Fruit fly (Drosophila melanogaster) whole organism, embryonic: Measurements from ENCODE around the gene mof.

Experiments
- ATbp ChIP-seq: fragments of 200-800 bp; sonication (Bioruptor generic); optimal IDR thresholded peaks from 2 replicates; lab custom pipeline; 2017; ENCODE audit warnings: missing biosample characterization, mild to moderate bottlenecking, missing genetic modification characterization, missing genetic modification reagents
- Blimp-1 ChIP-seq: fragments of 200-800 bp; sonication (Bioruptor generic); optimal IDR thresholded peaks from 3 replicates; lab custom pipeline; 2018; ENCODE audit warnings: missing biosample characterization, missing genetic modification characterization, mild to moderate bottlenecking, moderate library complexity, missing genetic modification reagents
- CG10959 ChIP-seq: fragments of 200-800 bp; sonication (Bioruptor generic); IDR thresholded peaks from 2 replicates; pipeline ENCODE4 v1.3.6; 2022; ENCODE audit warnings: missing biosample characterization, missing genetic modification characterization
- CG11504 ChIP-seq: fragments of 200-800 bp; sonication (Bioruptor generic); optimal IDR thresholded peaks from 3 replicates; lab custom pipeline; 2019; ENCODE audit warnings: missing biosample characterization, mild to moderate bottlenecking, missing genetic modification characterization, moderate library complexity
- CG12104 ChIP-seq: fragments of 200-800 bp; sonication (Bioruptor generic); optimal IDR thresholded peaks from 3 replicates; lab custom pipeline; 2016; ENCODE audit warnings: missing biosample characterization, missing genetic modification characterization
- CG12219 ChIP-seq: fragments of 200-800 bp; sonication (Bioruptor generic); optimal IDR thresholded peaks from 3 replicates; lab custom pipeline; 2018; ENCODE audit warnings: missing biosample characterization, mild to moderate bottlenecking, missing genetic modification characterization
- CG12659 ChIP-seq: fragments of 200-800 bp; sonication (Bioruptor generic); optimal IDR thresholded peaks from 3 replicates; lab custom pipeline; 2017; ENCODE audit warnings: mild to moderate bottlenecking, missing biosample characterization, missing genetic modification reagents, missing genetic modification characterization
- CG12769 ChIP-seq: fragments of 200-800 bp; sonication (Bioruptor generic); optimal IDR thresholded peaks from 2 replicates; lab custom pipeline; 2019; ENCODE audit warnings: missing biosample characterization, mild to moderate bottlenecking, missing genetic modification characterization, moderate library complexity
- CG13624 ChIP-seq: fragments of 200-800 bp; sonication (Bioruptor generic); optimal IDR thresholded peaks from 2 replicates; lab custom pipeline; 2016; ENCODE audit warnings: missing biosample characterization, missing genetic modification characterization
- CG1603 ChIP-seq: fragments of 200-800 bp; sonication (Bioruptor generic); optimal IDR thresholded peaks from 2 replicates; lab custom pipeline; 2019; ENCODE audit warnings: missing biosample characterization, mild to moderate bottlenecking, missing genetic modification characterization, moderate library complexity
- CG1832 ChIP-seq: fragments of 200-800 bp; sonication (Bioruptor generic); optimal IDR thresholded peaks from 2 replicates; lab custom pipeline; 2017; ENCODE audit warnings: missing biosample characterization, mild to moderate bottlenecking, missing genetic modification characterization, inconsistent platforms
- CG2116 ChIP-seq: fragments of 200-800 bp; sonication (Bioruptor generic); optimal IDR thresholded peaks from 3 replicates; lab custom pipeline; 2018; ENCODE audit warnings: missing biosample characterization, mild to moderate bottlenecking, missing genetic modification characterization
- CG2120 ChIP-seq: fragments of 200-800 bp; sonication (Bioruptor generic); optimal IDR thresholded peaks from 3 replicates; lab custom pipeline; 2016; ENCODE audit warnings: missing biosample characterization, missing genetic modification characterization
- CG2875 ChIP-seq: fragments of 200-800 bp; sonication (Bioruptor generic); optimal IDR thresholded peaks from 2 replicates; lab custom pipeline; 2017; ENCODE audit warnings: missing biosample characterization, mild to moderate bottlenecking, missing genetic modification characterization, missing genetic modification reagents
- CG32532 ChIP-seq: fragments of 200-800 bp; sonication (Bioruptor generic); IDR thresholded peaks from 2 replicates; pipeline ENCODE4 v1.3.6; 2022; ENCODE audit warnings: missing biosample characterization, missing genetic modification characterization
- CG33213 ChIP-seq: fragments of 200-800 bp; sonication (Bioruptor generic); optimal IDR thresholded peaks from 3 replicates; lab custom pipeline; 2016; ENCODE audit warnings: missing biosample characterization, missing genetic modification characterization
- CG34224 ChIP-seq: fragments of 200-800 bp; sonication (Bioruptor generic); IDR thresholded peaks from 3 replicates; pipeline ENCODE4 v1.3.6; 2022; ENCODE audit warnings: missing biosample characterization, missing genetic modification characterization; ENCODE audit not compliant: partially characterized antibody
- CG7372 ChIP-seq: fragments of 200-800 bp; sonication (Bioruptor generic); IDR thresholded peaks from 2 replicates; pipeline ENCODE4 v1.3.6; 2022; ENCODE audit warnings: missing biosample characterization, missing genetic modification characterization
- CG7786 ChIP-seq: fragments of 200-800 bp; sonication (Bioruptor generic); optimal IDR thresholded peaks from 2 replicates; lab custom pipeline; 2016; ENCODE audit warnings: missing biosample characterization, missing genetic modification characterization
- CG7839 ChIP-seq: fragments of 200-800 bp; sonication (Bioruptor generic); optimal IDR thresholded peaks from 3 replicates; lab custom pipeline; 2018; ENCODE audit warnings: missing biosample characterization, mild to moderate bottlenecking, missing genetic modification characterization, moderate library complexity
- CG9727 ChIP-seq: fragments of 200-800 bp; sonication (Bioruptor generic); optimal IDR thresholded peaks from 3 replicates; lab custom pipeline; 2017; ENCODE audit warnings: missing biosample characterization, mild to moderate bottlenecking, missing genetic modification characterization
- CG9876 ChIP-seq: fragments of 200-800 bp; sonication (Bioruptor generic); optimal IDR thresholded peaks from 2 replicates; lab custom pipeline; 2016; ENCODE audit warnings: missing biosample characterization, missing genetic modification characterization
- CoRest ChIP-seq: fragments of 200-800 bp; sonication (Bioruptor generic); optimal IDR thresholded peaks from 3 replicates; lab custom pipeline; 2018; ENCODE audit warnings: missing biosample characterization, mild to moderate bottlenecking, missing genetic modification characterization, moderate library complexity
- Doc3 ChIP-seq: fragments of 200-800 bp; sonication (Bioruptor generic); IDR thresholded peaks from 3 replicates; pipeline ENCODE4 v1.3.6; 2022; ENCODE audit warnings: missing biosample characterization, missing genetic modification characterization; ENCODE audit not compliant: partially characterized antibody
- ERR ChIP-seq: fragments of 200-800 bp; sonication (Bioruptor generic); optimal IDR thresholded peaks from 2 replicates; lab custom pipeline; 2016; ENCODE audit warnings: missing biosample characterization, missing genetic modification characterization
- Hr78 ChIP-seq, 2 experiments: fragments of 200-800 bp in 1 of 2; fragments of >200 bp in 1 of 2; sonication (Bioruptor generic) in 1 of 2; optimal IDR thresholded peaks; 2 replicates each; lab custom pipeline; 2017 to 2019; ENCODE audit warnings: missing biosample characterization in 2 of 2, missing genetic modification characterization in 2 of 2, mild to moderate bottlenecking in 1 of 2, moderate library complexity in 1 of 2
- Max ChIP-seq: fragments of 200-800 bp; sonication (Bioruptor generic); optimal IDR thresholded peaks from 2 replicates; lab custom pipeline; 2016; ENCODE audit warnings: missing biosample characterization, mild to moderate bottlenecking, missing genetic modification characterization
- Oli ChIP-seq: fragments of 200-800 bp; sonication (Bioruptor generic); optimal IDR thresholded peaks from 2 replicates; lab custom pipeline; 2018; ENCODE audit warnings: missing biosample characterization, mild to moderate bottlenecking, missing genetic modification characterization, moderate library complexity
- br ChIP-seq: fragments of >200 bp; optimal IDR thresholded peaks from 2 replicates; lab custom pipeline; 2017
- dm ChIP-seq: fragments of 200-800 bp; sonication (Bioruptor generic); optimal IDR thresholded peaks from 3 replicates; lab custom pipeline; 2016; ENCODE audit warnings: missing biosample characterization, missing genetic modification characterization
- dysf ChIP-seq: fragments of 200-800 bp; sonication (Bioruptor generic); IDR thresholded peaks from 3 replicates; pipeline ENCODE4 v1.3.6; 2022; ENCODE audit warnings: missing biosample characterization, missing genetic modification characterization
- eve ChIP-seq, 2 experiments: fragments of >200 bp; optimal IDR thresholded peaks; 2 replicates each; lab custom pipeline; 2017; ENCODE audit warnings: missing biosample characterization in 2 of 2, missing genetic modification characterization in 2 of 2
- grn ChIP-seq: fragments of 200-800 bp; sonication (Bioruptor generic); optimal IDR thresholded peaks from 3 replicates; lab custom pipeline; 2017; ENCODE audit warnings: missing biosample characterization, missing genetic modification characterization
- gt ChIP-seq: fragments of 200-800 bp; sonication (Bioruptor generic); IDR thresholded peaks from 2 replicates; pipeline ENCODE4 v1.3.6; 2022; ENCODE audit warnings: missing biosample characterization, missing genetic modification characterization
- lmd ChIP-seq: fragments of 200-800 bp; sonication (Bioruptor generic); IDR thresholded peaks from 2 replicates; pipeline ENCODE4 v1.3.6; 2022; ENCODE audit warnings: missing biosample characterization, missing genetic modification characterization
- lola ChIP-seq, 3 experiments: fragments of >200 bp in 2 of 3; fragments of 200-800 bp in 1 of 3; sonication (Bioruptor generic) in 1 of 3; optimal IDR thresholded peaks; 2 replicates each; lab custom pipeline; 2017 to 2019; ENCODE audit warnings: missing biosample characterization in 3 of 3, missing genetic modification characterization in 3 of 3, mild to moderate bottlenecking in 1 of 3, moderate library complexity in 1 of 3
- mirr ChIP-seq: fragments of 200-800 bp; sonication (Bioruptor generic); optimal IDR thresholded peaks from 3 replicates; lab custom pipeline; 2018; ENCODE audit warnings: missing biosample characterization, mild to moderate bottlenecking, missing genetic modification characterization
- nmo ChIP-seq: fragments of 200-800 bp; sonication (Bioruptor generic); optimal IDR thresholded peaks from 2 replicates; lab custom pipeline; 2018; ENCODE audit warnings: missing biosample characterization, mild to moderate bottlenecking, missing genetic modification characterization, moderate library complexity
- onecut ChIP-seq: fragments of 200-800 bp; sonication (Bioruptor generic); IDR thresholded peaks from 2 replicates; pipeline ENCODE4 v1.3.6; 2022; ENCODE audit warnings: missing biosample characterization, missing genetic modification characterization
- otp ChIP-seq: fragments of 200-800 bp; sonication (Bioruptor generic); IDR thresholded peaks from 3 replicates; pipeline ENCODE4, ENCODE4 v1.3.6; 2022; ENCODE audit warnings: missing biosample characterization, missing genetic modification characterization
- phol ChIP-seq: fragments of 200-800 bp; sonication (Bioruptor generic); optimal IDR thresholded peaks from 3 replicates; lab custom pipeline; 2018; ENCODE audit warnings: missing biosample characterization, mild to moderate bottlenecking, missing genetic modification characterization, moderate library complexity
- rib ChIP-seq: fragments of 200-800 bp; sonication (Bioruptor generic); IDR thresholded peaks from 2 replicates; pipeline ENCODE4 v1.3.6; 2022; ENCODE audit warnings: missing biosample characterization, missing genetic modification characterization
- row ChIP-seq: fragments of 200-800 bp; sonication (Bioruptor generic); IDR thresholded peaks from 3 replicates; pipeline ENCODE4 v1.3.6; 2022; ENCODE audit warnings: missing biosample characterization, missing genetic modification characterization
- sd ChIP-seq: fragments of 200-800 bp; sonication (Bioruptor generic); optimal IDR thresholded peaks from 3 replicates; lab custom pipeline; 2018; ENCODE audit warnings: missing biosample characterization, mild to moderate bottlenecking, missing genetic modification characterization, moderate library complexity
- sens ChIP-seq: fragments of 200-800 bp; sonication (Bioruptor generic); peaks from one replicate; lab custom pipeline; 2016; ENCODE audit warnings: missing biosample characterization, missing genetic modification characterization
- seq ChIP-seq: fragments of 200-800 bp; sonication (Bioruptor generic); IDR thresholded peaks from 2 replicates; pipeline ENCODE4 v1.3.6; 2022; ENCODE audit warnings: missing biosample characterization, missing genetic modification characterization
- sr ChIP-seq: fragments of 200-800 bp; sonication (Bioruptor generic); IDR thresholded peaks from 3 replicates; pipeline ENCODE4 v1.3.6; 2022; ENCODE audit warnings: missing biosample characterization, missing genetic modification characterization
- tio ChIP-seq: fragments of 200-800 bp; sonication (Bioruptor generic); optimal IDR thresholded peaks from 2 replicates; lab custom pipeline; 2017; ENCODE audit warnings: missing biosample characterization, missing genetic modification characterization, inconsistent platforms
- unc-4 ChIP-seq: fragments of 200-800 bp; sonication (Bioruptor generic); IDR thresholded peaks from 2 replicates; pipeline ENCODE4 v1.3.6; 2022; ENCODE audit warnings: missing biosample characterization, missing genetic modification characterization; ENCODE audit not compliant: partially characterized antibody
- unpg ChIP-seq: fragments of 200-800 bp; sonication (Bioruptor generic); optimal IDR thresholded peaks from 3 replicates; lab custom pipeline; 2018; ENCODE audit warnings: missing biosample characterization, mild to moderate bottlenecking, missing genetic modification characterization, moderate library complexity
- zfh2 ChIP-seq: fragments of 200-800 bp; sonication (Bioruptor generic); optimal IDR thresholded peaks from 2 replicates; lab custom pipeline; 2016; ENCODE audit warnings: missing biosample characterization, missing genetic modification characterization

mof gene

DNA sequence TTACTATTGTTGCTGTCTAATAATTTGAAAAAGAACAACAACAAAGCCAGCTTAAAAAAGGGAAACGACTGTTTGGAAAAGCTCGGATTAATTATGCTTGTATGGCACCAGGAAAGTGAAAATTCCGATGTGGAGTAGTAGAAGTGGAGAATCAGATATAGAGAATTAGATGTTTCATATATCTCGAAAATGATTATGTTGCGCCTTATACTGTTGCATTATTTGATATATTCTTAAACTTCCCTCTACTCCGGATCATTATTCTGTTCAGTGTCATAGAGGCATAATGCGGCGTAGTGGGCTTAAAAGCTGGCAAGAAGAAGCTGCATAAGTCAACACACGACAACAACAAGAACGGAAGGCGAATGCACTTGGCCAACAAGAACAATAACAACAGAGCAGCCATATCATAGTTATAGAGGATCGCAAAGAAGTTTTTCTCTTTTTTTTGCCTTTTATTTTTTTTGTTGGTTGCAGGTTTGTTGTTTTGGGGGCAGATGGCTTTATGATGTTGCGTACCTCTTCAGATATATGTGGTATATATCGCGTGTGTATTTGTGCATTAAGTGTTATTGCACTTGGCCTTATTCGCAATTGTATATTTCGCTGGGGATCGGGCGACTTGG is 49.3 kb upstream of the mof start (continued):
- TF ChIP-seq dysf (GFP tag; lab: Robert Waterston, UW) (0 out of 3 replicates have a peak, but pooled peaks have one; percentile 26), CG33213 (GFP tag; lab: Kevin White, UChicago) (no peak), seq (GFP tag; lab: Robert Waterston, UW) (no peak), zfh2 (GFP tag; lab: Kevin White, UChicago) (no peak), unc-4 (no peak), br (lab: Kevin White, UChicago) (no peak), sens (peak; percentile 77), tio (GFP tag; lab: Kevin White, UChicago) (no peak), mirr (no peak), CG34224 (no peak), sr (GFP tag; lab: Robert Waterston, UW) (no peak), CG7372 (GFP tag; lab: Robert Waterston, UW) (no peak), lmd (no peak), Doc3 (GFP tag; lab: Robert Waterston, UW) (no peak), Max (GFP tag; lab: Kevin White, UChicago) (no peak), grn (no peak), dm (no peak), CG12769 (tag; lab: Kevin White, UChicago) (no peak), rib (GFP tag; lab: Robert Waterston, UW) (no peak), eve (GFP tag; optimal IDR thresholded peaks at IDR 0.05; lab: Kevin White, UChicago) (no peak), CG1832 (GFP tag; lab: Kevin White, UChicago) (no peak), CoRest (tag; lab: Kevin White, UChicago) (no peak), gt (GFP tag; lab: Robert Waterston, UW) (no peak), ERR (no peak), CG9876 (no peak), CG2116 (no peak)

DNA sequence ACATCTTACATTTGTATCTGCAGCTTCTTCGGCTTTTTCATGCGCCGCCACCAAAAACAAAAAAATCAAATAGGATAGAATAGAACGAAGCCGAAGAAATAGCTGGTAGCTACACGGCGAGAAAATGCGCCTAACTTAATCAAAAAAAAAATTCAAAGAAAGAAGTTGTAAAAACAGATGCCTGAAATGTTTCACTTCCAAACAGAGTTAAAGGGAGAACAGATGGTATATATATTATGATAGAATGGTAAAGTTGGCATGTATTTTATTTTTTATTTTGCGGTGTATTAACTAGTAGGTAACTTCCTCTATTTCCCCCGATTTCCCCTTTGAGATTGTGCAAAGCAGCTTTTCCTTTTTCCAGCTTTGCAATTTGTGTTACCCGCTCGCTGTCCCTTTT is 47.7 kb upstream of the mof start:
- TF ChIP-seq row (GFP tag; lab: Robert Waterston, UW) (peak; percentile 59), CG10959 (GFP tag; lab: Robert Waterston, UW) (0 out of 2 replicates have a peak, but pooled peaks have one; percentile 12), lola (GFP tag; optimal IDR thresholded peaks at IDR 0.05; lab: Kevin White, UChicago) (peak in 1 of 3 experiments; percentile 8), Blimp-1 (GFP tag; lab: Kevin White, UChicago) (peak; percentile 42), onecut (0 out of 2 replicates have a peak, but pooled peaks have one; percentile 13), nmo (peak; percentile 23), unpg (GFP tag; lab: Kevin White, UChicago) (peak; percentile 45), CG11504 (tag; lab: Kevin White, UChicago) (peak; percentile 59), CG2120 (GFP tag; lab: Kevin White, UChicago) (peak; percentile 43), CG13624 (GFP tag; lab: Kevin White, UChicago) (peak; percentile 1), CG2875 (GFP tag; lab: Kevin White, UChicago) (peak; percentile 9), CG7786 (no peak), ATbp (peak; percentile 34), phol (tag; lab: Kevin White, UChicago) (peak; percentile 47), dysf (GFP tag; lab: Robert Waterston, UW) (0 out of 3 replicates have a peak, but pooled peaks have one; percentile 29), CG9727 (GFP tag; lab: Kevin White, UChicago) (peak; percentile 18), sd (no peak), Oli (peak; percentile 34), CG32532 (no peak), CG12104 (GFP tag; lab: Kevin White, UChicago) (peak; percentile 12), CG12659 (GFP tag; lab: Kevin White, UChicago) (peak; percentile 3), CG7839 (tag; lab: Kevin White, UChicago) (peak; percentile 38), otp (no peak), CG12219 (GFP tag; lab: Kevin White, UChicago) (no peak), Hr78 (GFP tag; optimal IDR thresholded peaks at IDR 0.05; lab: Kevin White, UChicago) (no peak), CG1603 (tag; lab: Kevin White, UChicago) (peak; percentile 49)
